Fruit fly (Drosophila melanogaster) whole organism, adult: ENCODE data around the gene nab.

Experiments used
- CG11617 ChIP-seq: fragments of 200-800 bp; sonication (Bioruptor generic); optimal IDR thresholded peaks from 2 replicates; lab custom pipeline; 2017; ENCODE audit warnings: mild to moderate bottlenecking, missing biosample characterization, missing genetic modification reagents, missing genetic modification characterization
- CG1620 ChIP-seq: fragments of 200-800 bp; sonication (Bioruptor generic); optimal IDR thresholded peaks from 2 replicates; lab custom pipeline; 2016; ENCODE audit warnings: missing biosample characterization, missing genetic modification characterization
- CG7101 ChIP-seq: fragments of 200-800 bp; sonication (Bioruptor generic); optimal IDR thresholded peaks from 2 replicates; lab custom pipeline; 2018; ENCODE audit warnings: missing biosample characterization, mild to moderate bottlenecking, missing genetic modification characterization, moderate library complexity
- bab1 ChIP-seq: fragments of 200-800 bp; sonication (Bioruptor generic); optimal IDR thresholded peaks from 3 replicates; lab custom pipeline; 2019; ENCODE audit warnings: missing biosample characterization, mild to moderate bottlenecking, missing genetic modification characterization, moderate library complexity
- kay ChIP-seq: fragments of 200-800 bp; sonication (Bioruptor generic); peaks from one replicate; lab custom pipeline; 2016; ENCODE audit warnings: missing biosample characterization, missing genetic modification characterization, borderline replicate concordance
- ovo ChIP-seq: fragments of 200-800 bp; sonication (Bioruptor generic); optimal IDR thresholded peaks from 2 replicates; lab custom pipeline; 2016; ENCODE audit warnings: missing biosample characterization, missing genetic modification characterization
- toe ChIP-seq: fragments of 200-800 bp; sonication (Bioruptor generic); optimal IDR thresholded peaks from 2 replicates; lab custom pipeline; 2016; ENCODE audit warnings: missing biosample characterization, missing genetic modification characterization

- no peak for TF ChIP-seq bab1 (GFP tag; lab: Kevin White, UChicago)
- TF ChIP-seq CG11617: no peak
- TF ChIP-seq CG7101 (tag; lab: Kevin White, UChicago): no peak
- TF ChIP-seq ovo (GFP tag; lab: Kevin White, UChicago): no peak
- no peak for TF ChIP-seq toe (GFP tag; lab: Kevin White, UChicago)
- no peak for TF ChIP-seq kay (GFP tag; lab: Kevin White, UChicago)
- TF ChIP-seq CG1620 (GFP tag; lab: Kevin White, UChicago): no peak
Measured at dm6 chr3L:4119636-4120357, 40.9 kb downstream of the nab start.
